Worm (Caenorhabditis elegans): ENCODE results near the gene srw-77.

ce11 chrV:16675553-16675952, 32.1 kb upstream of the srw-77 start, which contains the start of gene srz-1:
- TF ChIP-seq aly-1 (tag; optimal IDR thresholded peaks at IDR 0.05): no peak
- no peak for TF ChIP-seq ama-1 (optimal IDR thresholded peaks at IDR 0.05)
- TF ChIP-seq flt-1 (GFP tag; IDR thresholded peaks at IDR 0.05): no peak
- TF ChIP-seq F13C5.2 (tag; optimal IDR thresholded peaks at IDR 0.05): no peak
- no peak for TF ChIP-seq tbx-11 (GFP tag; IDR thresholded peaks at IDR 0.05)
- no peak for TF ChIP-seq hmbx-1 (tag; optimal IDR thresholded peaks at IDR 0.05)
- no peak for TF ChIP-seq hnd-1 (tag; optimal IDR thresholded peaks at IDR 0.05)
- no peak for TF ChIP-seq ceh-36 (tag; optimal IDR thresholded peaks at IDR 0.05)
- TF ChIP-seq B0310.2 (tag; optimal IDR thresholded peaks at IDR 0.05): no peak
- no peak for TF ChIP-seq tra-4 (tag; optimal IDR thresholded peaks at IDR 0.05)
- TF ChIP-seq scrt-1 (GFP tag; IDR thresholded peaks at IDR 0.05): no peak
- no peak for TF ChIP-seq pes-1 (GFP tag; IDR thresholded peaks at IDR 0.05)
